Fruit fly (Drosophila melanogaster) whole organism, adult: Measurements from ENCODE around the gene ScsbetaG.

Experiments used
- CG11617 ChIP-seq: fragments of 200-800 bp; sonication (Bioruptor generic); optimal IDR thresholded peaks from 2 replicates; lab custom pipeline; 2017; ENCODE audit warnings: mild to moderate bottlenecking, missing biosample characterization, missing genetic modification reagents, missing genetic modification characterization
- CG12768 ChIP-seq: fragments of 200-800 bp; sonication (Bioruptor generic); optimal IDR thresholded peaks from 2 replicates; lab custom pipeline; 2017; ENCODE audit warnings: missing biosample characterization, missing genetic modification characterization, mild to moderate bottlenecking, moderate library complexity, missing genetic modification reagents
- CG14711 ChIP-seq: fragments of 200-800 bp; sonication (Bioruptor generic); optimal IDR thresholded peaks from 2 replicates; lab custom pipeline; 2018; ENCODE audit warnings: missing biosample characterization, mild to moderate bottlenecking, missing genetic modification characterization, moderate library complexity
- CG1620 ChIP-seq: fragments of 200-800 bp; sonication (Bioruptor generic); optimal IDR thresholded peaks from 2 replicates; lab custom pipeline; 2016; ENCODE audit warnings: missing biosample characterization, missing genetic modification characterization
- CG33017 ChIP-seq: fragments of 200-800 bp; sonication (Bioruptor generic); optimal IDR thresholded peaks from 2 replicates; lab custom pipeline; 2018; ENCODE audit warnings: missing biosample characterization, mild to moderate bottlenecking, missing genetic modification characterization, moderate library complexity
- CG5204 ChIP-seq: fragments of 200-800 bp; sonication (Bioruptor generic); optimal IDR thresholded peaks from 2 replicates; lab custom pipeline; 2016; ENCODE audit warnings: missing biosample characterization, missing genetic modification characterization
- CG7045 ChIP-seq: fragments of 200-800 bp; sonication (Bioruptor generic); optimal IDR thresholded peaks from 2 replicates; lab custom pipeline; 2017; ENCODE audit warnings: missing biosample characterization, mild to moderate bottlenecking, missing genetic modification characterization
- CG7101 ChIP-seq: fragments of 200-800 bp; sonication (Bioruptor generic); optimal IDR thresholded peaks from 2 replicates; lab custom pipeline; 2018; ENCODE audit warnings: missing biosample characterization, mild to moderate bottlenecking, missing genetic modification characterization, moderate library complexity
- Clk ChIP-seq: fragments of 200-800 bp; sonication (Bioruptor generic); optimal IDR thresholded peaks from 2 replicates; lab custom pipeline; 2017; ENCODE audit warnings: missing biosample characterization, missing genetic modification characterization
- Crg-1 ChIP-seq: fragments of 200-800 bp; sonication (Bioruptor generic); optimal IDR thresholded peaks from 2 replicates; lab custom pipeline; 2016; ENCODE audit warnings: missing biosample characterization, missing genetic modification characterization
- Hr96 ChIP-seq: fragments of 200-800 bp; sonication (Bioruptor generic); optimal IDR thresholded peaks from 2 replicates; lab custom pipeline; 2016; ENCODE audit warnings: missing biosample characterization, missing genetic modification characterization
- Mnt ChIP-seq: fragments of 200-800 bp; sonication (Bioruptor generic); optimal IDR thresholded peaks from 2 replicates; lab custom pipeline; 2016; ENCODE audit warnings: missing biosample characterization, mild to moderate bottlenecking, missing genetic modification characterization
- bab1 ChIP-seq: fragments of 200-800 bp; sonication (Bioruptor generic); optimal IDR thresholded peaks from 3 replicates; lab custom pipeline; 2019; ENCODE audit warnings: missing biosample characterization, mild to moderate bottlenecking, missing genetic modification characterization, moderate library complexity
- cic ChIP-seq: fragments of 200-800 bp; sonication (Bioruptor generic); optimal IDR thresholded peaks from 2 replicates; lab custom pipeline; 2017; ENCODE audit warnings: missing biosample characterization, mild to moderate bottlenecking, missing genetic modification characterization, moderate library complexity
- cnc ChIP-seq, 2 experiments: fragments of >200 bp; optimal IDR thresholded peaks; 2 replicates each; lab custom pipeline; 2017
- kay ChIP-seq: fragments of 200-800 bp; sonication (Bioruptor generic); peaks from one replicate; lab custom pipeline; 2016; ENCODE audit warnings: missing biosample characterization, missing genetic modification characterization, borderline replicate concordance
- ovo ChIP-seq: fragments of 200-800 bp; sonication (Bioruptor generic); optimal IDR thresholded peaks from 2 replicates; lab custom pipeline; 2016; ENCODE audit warnings: missing biosample characterization, missing genetic modification characterization
- pad ChIP-seq: fragments of 200-800 bp; sonication (Bioruptor generic); optimal IDR thresholded peaks from 3 replicates; lab custom pipeline; 2017; ENCODE audit warnings: missing biosample characterization, missing genetic modification characterization, mild to moderate bottlenecking, moderate library complexity, missing genetic modification reagents
- tj ChIP-seq: fragments of 200-800 bp; sonication (Bioruptor generic); optimal IDR thresholded peaks from 3 replicates; lab custom pipeline; 2017; ENCODE audit warnings: missing biosample characterization, mild to moderate bottlenecking, missing genetic modification characterization, moderate library complexity
- toe ChIP-seq: fragments of 200-800 bp; sonication (Bioruptor generic); optimal IDR thresholded peaks from 2 replicates; lab custom pipeline; 2016; ENCODE audit warnings: missing biosample characterization, missing genetic modification characterization

Gene ScsbetaG

DNA sequence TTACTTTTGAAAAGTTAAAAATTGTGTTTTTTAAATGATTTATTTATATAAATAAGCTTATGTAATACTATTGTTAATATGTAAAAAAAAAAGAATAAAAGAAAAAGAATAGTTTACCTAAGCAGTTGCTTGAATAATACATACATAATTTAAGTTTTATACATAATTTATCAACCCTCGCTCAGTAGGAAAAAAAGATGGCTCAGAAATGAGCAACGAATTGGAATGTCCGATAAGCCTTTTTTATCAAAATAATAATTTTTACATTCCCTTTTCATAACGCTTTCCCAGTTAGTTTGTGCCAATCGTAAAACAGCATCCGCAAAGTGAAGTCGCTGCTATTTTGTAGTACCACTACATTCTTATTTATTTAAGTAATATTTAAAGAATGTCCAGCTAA, 41.0 kb upstream of the ScsbetaG start, which contains the start of gene mthl2:
TSS of gene mthl2 (plus strand) at position 301 of the 400 bp plus-strand sequence.
- no peak for TF ChIP-seq ovo (GFP tag; lab: Kevin White, UChicago)
- no peak for TF ChIP-seq CG7101 (tag; lab: Kevin White, UChicago)
- peak; percentile 14 for TF ChIP-seq kay (GFP tag; lab: Kevin White, UChicago)
- TF ChIP-seq toe: no peak

DNA sequence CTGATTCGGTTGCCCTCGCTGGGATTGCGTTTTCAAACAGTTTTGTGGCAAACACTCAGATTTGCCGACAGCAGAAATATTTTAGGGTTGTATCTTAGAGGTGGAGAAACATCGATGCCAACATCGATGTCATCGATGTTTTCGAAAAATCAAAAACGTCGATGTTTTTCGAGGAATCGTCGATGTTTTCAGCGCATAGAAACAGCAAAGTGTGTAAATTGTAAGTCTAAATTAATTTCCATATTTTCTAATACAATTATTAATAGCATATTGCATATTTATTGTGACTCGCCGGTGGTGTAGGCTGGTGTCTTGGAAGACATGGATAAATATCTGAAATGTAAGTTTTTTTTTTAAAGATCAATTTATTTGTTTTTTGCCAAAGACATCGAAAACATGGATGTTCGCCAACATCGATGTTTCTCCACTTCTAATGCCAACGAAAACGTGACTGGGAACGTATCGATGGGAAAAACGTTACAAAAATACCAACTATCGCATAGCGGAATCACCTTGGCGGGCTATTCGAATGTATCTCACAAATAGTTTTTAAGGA, 40.4 kb upstream of the ScsbetaG start, which contains the start of gene TM9SF3:
TSS of gene TM9SF3 (minus strand) at position 120 of the 556 bp plus-strand sequence.
- TF ChIP-seq bab1 (peak; percentile 12), Hr96 (GFP tag; lab: Kevin White, UChicago) (peak; percentile 26), Crg-1 (GFP tag; lab: Kevin White, UChicago) (no peak), CG12768 (no peak), tj (GFP tag; lab: Kevin White, UChicago) (peak; percentile 43), CG5204 (GFP tag; lab: Kevin White, UChicago) (peak; percentile 38), toe (peak; percentile 44), CG14711 (peak; percentile 90), Mnt (peak; percentile 32), kay (GFP tag; lab: Kevin White, UChicago) (no peak), CG11617 (GFP tag; lab: Kevin White, UChicago) (peak; percentile 2), CG1620 (GFP tag; lab: Kevin White, UChicago) (peak; percentile 51)

DNA sequence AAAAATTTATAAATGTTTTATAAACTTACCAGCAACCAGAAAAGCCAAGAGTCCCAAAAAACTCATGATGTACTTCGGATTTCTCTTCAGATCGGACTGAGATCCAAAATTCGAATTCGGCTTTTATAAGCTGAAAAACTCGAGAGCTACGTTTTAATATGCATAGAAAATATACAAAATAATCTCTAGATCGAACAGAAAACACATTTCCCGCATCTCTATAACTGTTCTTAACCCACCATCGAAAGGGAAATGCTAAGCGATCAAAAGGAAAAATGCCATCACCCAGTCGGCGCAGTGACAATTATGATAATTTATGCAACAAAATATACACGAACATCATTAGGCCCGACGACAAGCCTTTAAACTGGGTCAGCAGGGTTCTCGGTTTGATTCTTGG, 36.1 kb upstream of the ScsbetaG start, which contains the start of gene CG10591:
TSS of gene CG10591 (minus strand) at position 101 of the 400 bp plus-strand sequence.
- TF ChIP-seq toe (no peak), CG33017 (tag; lab: Kevin White, UChicago) (no peak), kay (GFP tag; lab: Kevin White, UChicago) (no peak), Crg-1 (GFP tag; lab: Kevin White, UChicago) (no peak), CG5204 (GFP tag; lab: Kevin White, UChicago) (no peak), CG12768 (no peak), CG1620 (GFP tag; lab: Kevin White, UChicago) (no peak), cnc (optimal IDR thresholded peaks at IDR 0.05; lab: Kevin White, UChicago) (no peak), pad (GFP tag; lab: Kevin White, UChicago) (no peak), Mnt (no peak), ovo (GFP tag; lab: Kevin White, UChicago) (no peak), CG7101 (tag; lab: Kevin White, UChicago) (no peak), cic (GFP tag; lab: Kevin White, UChicago) (no peak), Hr96 (GFP tag; lab: Kevin White, UChicago) (no peak)

DNA sequence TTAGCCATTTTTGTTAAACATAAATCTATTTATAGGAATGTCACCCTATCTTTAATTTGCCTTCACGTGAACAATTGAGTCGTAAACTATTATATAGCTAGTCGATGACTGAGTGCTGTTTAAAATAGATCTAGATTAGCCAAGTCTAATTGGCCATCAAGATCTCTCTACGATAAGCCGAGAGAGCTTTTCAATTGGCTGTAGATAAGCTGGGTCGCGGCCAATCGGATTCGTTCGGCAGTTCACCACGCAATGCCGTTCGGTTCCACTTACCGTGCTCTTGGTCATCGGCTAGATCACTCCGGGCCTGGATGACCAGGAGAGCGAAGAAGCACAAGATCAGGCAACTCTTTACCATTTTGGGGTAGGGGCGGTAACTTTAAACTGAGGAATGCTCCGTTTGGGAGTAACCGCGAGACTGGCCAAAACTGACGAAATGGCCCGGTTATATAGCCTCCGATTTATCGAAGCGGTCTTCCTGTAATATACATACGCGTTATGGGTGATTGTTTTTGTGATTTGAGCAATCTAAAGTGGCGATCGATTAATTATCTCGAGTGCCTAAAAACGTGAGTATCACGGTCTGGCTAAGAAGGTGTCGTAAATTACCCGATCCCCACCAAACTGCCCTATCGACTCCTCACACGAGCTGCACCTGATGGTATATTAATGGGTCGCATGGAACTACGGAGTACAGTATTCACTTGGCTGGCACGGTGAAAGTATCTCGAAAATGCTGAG, 31.5 kb upstream of the ScsbetaG start, which contains the start of the genes Alp10 and Alp9:
TSS of gene Alp10 (minus strand) at position 420 of the 741 bp plus-strand sequence.
TSS of gene Alp9 (plus strand) at position 690 of the 741 bp plus-strand sequence.
- peak; percentile 47 for TF ChIP-seq kay (GFP tag; lab: Kevin White, UChicago)
- no peak for TF ChIP-seq Mnt

DNA sequence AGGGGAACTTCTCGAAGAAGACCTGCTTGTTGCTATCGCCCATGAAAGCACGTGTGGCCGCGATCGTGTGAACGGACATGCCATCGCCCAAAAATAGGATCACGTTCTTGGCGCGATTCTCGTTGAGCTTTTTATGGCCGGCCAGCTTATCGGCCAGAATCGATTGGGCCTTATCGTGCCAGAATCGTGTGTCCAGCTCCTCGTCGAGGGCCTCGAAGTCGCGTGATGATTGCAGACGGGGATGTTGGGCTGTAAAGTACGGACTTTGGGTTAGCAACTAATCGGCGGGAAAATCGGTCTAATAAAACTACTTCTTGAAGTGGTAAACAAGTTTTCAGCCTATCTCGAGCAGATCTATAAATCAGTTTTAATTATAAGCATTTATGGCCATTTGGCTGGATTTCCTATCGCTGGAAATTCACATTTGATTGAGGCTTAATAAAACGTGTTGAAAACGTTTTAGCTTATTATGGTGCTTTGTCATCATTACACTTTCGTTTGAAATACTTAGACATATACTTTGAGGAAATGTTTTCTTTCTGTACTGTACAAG, 30.7 kb upstream of the ScsbetaG start:
- TF ChIP-seq pad (GFP tag; lab: Kevin White, UChicago) (no peak), cic (GFP tag; lab: Kevin White, UChicago) (no peak), tj (GFP tag; lab: Kevin White, UChicago) (no peak), CG33017 (tag; lab: Kevin White, UChicago) (no peak), cnc (optimal IDR thresholded peaks at IDR 0.05; lab: Kevin White, UChicago) (no peak), CG12768 (no peak), Mnt (no peak), Crg-1 (GFP tag; lab: Kevin White, UChicago) (no peak), CG11617 (GFP tag; lab: Kevin White, UChicago) (no peak), CG7045 (GFP tag; lab: Kevin White, UChicago) (no peak)

DNA sequence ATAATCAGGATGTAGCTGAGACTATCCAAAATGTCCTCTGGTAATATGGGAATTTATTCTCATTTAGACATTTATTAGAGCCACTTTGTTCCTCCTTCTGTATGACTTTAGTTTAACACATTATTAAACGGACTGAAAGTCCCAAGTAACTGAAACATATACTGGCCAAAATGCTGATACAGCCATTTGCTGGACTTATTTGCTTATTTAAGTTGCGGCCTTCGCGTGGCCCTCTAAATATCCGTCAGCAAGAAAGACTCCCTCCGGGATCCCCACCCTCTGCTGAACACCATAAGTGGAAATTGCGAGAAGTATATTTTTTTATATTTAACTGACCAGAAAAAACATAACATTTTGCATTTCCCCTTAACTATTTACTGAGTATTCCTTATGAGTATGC, 28.9 kb upstream of the ScsbetaG start, which contains the start of gene spo:
TSS of gene spo (minus strand) at position 135 of the 400 bp plus-strand sequence.
- TF ChIP-seq tj (GFP tag; lab: Kevin White, UChicago) (peak; percentile 91), Crg-1 (GFP tag; lab: Kevin White, UChicago) (no peak), CG7101 (tag; lab: Kevin White, UChicago) (no peak)

DNA sequence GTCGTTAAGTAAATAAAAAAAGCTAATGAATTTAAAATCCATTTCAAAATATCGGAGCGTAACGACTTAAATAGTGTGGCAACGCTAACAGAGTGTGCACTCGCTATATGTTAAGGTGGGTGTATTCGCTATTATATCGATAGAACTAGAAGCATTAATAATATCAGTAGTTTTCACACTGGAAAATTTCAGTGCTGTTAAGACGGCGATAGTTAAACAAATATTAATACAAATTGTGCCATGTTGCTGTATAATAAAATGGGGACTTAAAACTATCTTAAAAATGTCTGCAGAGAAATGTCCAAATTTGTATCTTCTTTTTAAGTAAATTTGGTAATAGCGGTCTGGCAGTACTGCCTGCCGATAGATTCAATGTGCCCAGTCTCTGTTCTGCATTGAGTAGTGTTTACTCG, 19.8 kb upstream of the ScsbetaG start:
- peak; percentile 67 for TF ChIP-seq ovo (GFP tag; lab: Kevin White, UChicago)
- peak; percentile 67 for TF ChIP-seq Mnt
- no peak for TF ChIP-seq kay (GFP tag; lab: Kevin White, UChicago)
- TF ChIP-seq CG14711: peak; percentile 75
- TF ChIP-seq Hr96 (GFP tag; lab: Kevin White, UChicago): peak; percentile 79
- no peak for TF ChIP-seq cnc (optimal IDR thresholded peaks at IDR 0.05; lab: Kevin White, UChicago)
- peak; percentile 71 for TF ChIP-seq Clk (GFP tag; lab: Kevin White, UChicago)
- TF ChIP-seq bab1: peak; percentile 85
- peak; percentile 51 for TF ChIP-seq CG11617 (GFP tag; lab: Kevin White, UChicago)
- TF ChIP-seq pad (GFP tag; lab: Kevin White, UChicago): peak; percentile 63
- no peak for TF ChIP-seq cic (GFP tag; lab: Kevin White, UChicago)
- peak; percentile 53 for TF ChIP-seq CG33017 (tag; lab: Kevin White, UChicago)
- peak; percentile 83 for TF ChIP-seq CG5204 (GFP tag; lab: Kevin White, UChicago)
- peak; percentile 91 for TF ChIP-seq toe
- TF ChIP-seq tj (GFP tag; lab: Kevin White, UChicago): peak; percentile 47
- TF ChIP-seq CG12768: peak; percentile 69
- peak; percentile 75 for TF ChIP-seq CG7045 (GFP tag; lab: Kevin White, UChicago)
- TF ChIP-seq CG7101 (tag; lab: Kevin White, UChicago): peak; percentile 77
- peak; percentile 67 for TF ChIP-seq Crg-1 (GFP tag; lab: Kevin White, UChicago)
- TF ChIP-seq CG1620 (GFP tag; lab: Kevin White, UChicago): peak; percentile 82
